Fruit fly (Drosophila melanogaster): ENCODE measurements around the gene mod.
A peak's percentile ranks its signal among the peaks of the same experiment; 100 is the strongest.

mod gene

dm6 chr3R:32051782-32052503 is at the start of gene mod, which contains the start of gene krz:
TSS of gene mod (plus strand) at chr3R:32052060.
TSS of gene krz (minus strand) at chr3R:32051993.
- TF ChIP-seq CG11617 (GFP tag; optimal IDR thresholded peaks at IDR 0.05) (no peak), Crg-1 (GFP tag; optimal IDR thresholded peaks at IDR 0.05) (no peak), Hr96 (GFP tag; optimal IDR thresholded peaks at IDR 0.05) (no peak), CG12768 (GFP tag; optimal IDR thresholded peaks at IDR 0.05) (no peak), pad (GFP tag; optimal IDR thresholded peaks at IDR 0.05) (no peak), kay (GFP tag; ENCODE audit: borderline replicate concordance) (no peak), CG14711 (tag; optimal IDR thresholded peaks at IDR 0.05) (peak; percentile 2), CG5204 (GFP tag; optimal IDR thresholded peaks at IDR 0.05) (no peak), Mnt (GFP tag; optimal IDR thresholded peaks at IDR 0.05) (peak; percentile 71), cic (GFP tag; optimal IDR thresholded peaks at IDR 0.05) (peak; percentile 17), CG7101 (tag; optimal IDR thresholded peaks at IDR 0.05) (peak; percentile 20), bab1 (GFP tag; optimal IDR thresholded peaks at IDR 0.05) (peak; percentile 37), CG1620 (GFP tag; optimal IDR thresholded peaks at IDR 0.05) (peak; percentile 36), ovo (GFP tag; optimal IDR thresholded peaks at IDR 0.05) (no peak), CG7045 (GFP tag; optimal IDR thresholded peaks at IDR 0.05) (no peak), toe (GFP tag; optimal IDR thresholded peaks at IDR 0.05) (peak; percentile 31)

dm6 chr3R:32006330-32006729 is 45.5 kb upstream of the mod start:
- no peak for TF ChIP-seq bab1 (GFP tag; optimal IDR thresholded peaks at IDR 0.05)

dm6 chr3R:32015400-32016215 is 36.3 kb upstream of the mod start, which contains the start of gene heph:
TSS of gene heph (minus strand) at chr3R:32015520.
- no peak for TF ChIP-seq CG33017 (tag; optimal IDR thresholded peaks at IDR 0.05)
- no peak for TF ChIP-seq CG7045 (GFP tag; optimal IDR thresholded peaks at IDR 0.05)

DNA sequence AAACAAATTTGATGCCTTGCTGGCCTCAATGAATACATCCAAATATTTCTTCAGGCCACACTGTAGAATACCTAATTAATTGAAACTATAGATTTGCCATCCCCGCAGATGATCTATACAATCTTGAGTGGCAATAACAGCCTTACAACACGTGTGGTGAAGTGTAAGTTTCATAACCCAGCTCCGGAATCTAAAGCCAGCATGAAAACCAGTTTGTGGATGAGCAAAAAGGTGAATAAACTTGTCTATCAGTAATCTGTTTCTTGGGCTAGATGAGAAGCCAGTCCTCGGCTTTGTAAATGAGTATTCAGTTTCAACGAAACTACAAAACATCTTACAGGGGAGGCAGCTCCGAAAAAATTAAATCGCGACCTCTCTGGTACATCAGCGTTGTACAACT is 29.8 kb upstream of the mod start:
- TF ChIP-seq Mnt (GFP tag; optimal IDR thresholded peaks at IDR 0.05) (no peak), bab1 (GFP tag; optimal IDR thresholded peaks at IDR 0.05) (no peak), CG7101 (tag; optimal IDR thresholded peaks at IDR 0.05) (no peak), Hr96 (GFP tag; optimal IDR thresholded peaks at IDR 0.05) (no peak), CG5204 (GFP tag; optimal IDR thresholded peaks at IDR 0.05) (no peak), cnc (optimal IDR thresholded peaks at IDR 0.05) (no peak), CG7045 (GFP tag; optimal IDR thresholded peaks at IDR 0.05) (no peak), CG14711 (tag; optimal IDR thresholded peaks at IDR 0.05) (no peak)

DNA sequence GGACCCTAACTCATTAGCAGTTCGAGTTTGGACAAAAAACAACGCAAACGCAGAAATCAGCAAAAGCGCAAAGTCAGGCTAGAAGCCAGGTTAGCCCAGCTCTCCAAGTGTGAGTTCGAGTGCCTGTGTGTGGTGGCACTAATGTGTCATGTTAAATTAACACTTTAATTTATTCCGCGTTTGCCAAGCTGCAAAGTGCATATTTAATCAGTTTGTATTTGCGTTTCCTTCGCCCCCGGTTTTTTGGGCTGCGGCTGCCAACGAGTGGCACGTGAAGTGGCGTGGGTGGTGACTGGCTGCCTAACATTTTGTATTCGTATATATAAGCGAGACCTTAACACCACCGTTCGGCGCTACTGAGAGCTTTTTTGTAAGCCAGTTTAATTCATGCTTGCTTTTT is 22.7 kb upstream of the mod start:
- TF ChIP-seq toe (GFP tag; optimal IDR thresholded peaks at IDR 0.05) (no peak), CG14711 (tag; optimal IDR thresholded peaks at IDR 0.05) (no peak), Hr96 (GFP tag; optimal IDR thresholded peaks at IDR 0.05) (no peak)

DNA sequence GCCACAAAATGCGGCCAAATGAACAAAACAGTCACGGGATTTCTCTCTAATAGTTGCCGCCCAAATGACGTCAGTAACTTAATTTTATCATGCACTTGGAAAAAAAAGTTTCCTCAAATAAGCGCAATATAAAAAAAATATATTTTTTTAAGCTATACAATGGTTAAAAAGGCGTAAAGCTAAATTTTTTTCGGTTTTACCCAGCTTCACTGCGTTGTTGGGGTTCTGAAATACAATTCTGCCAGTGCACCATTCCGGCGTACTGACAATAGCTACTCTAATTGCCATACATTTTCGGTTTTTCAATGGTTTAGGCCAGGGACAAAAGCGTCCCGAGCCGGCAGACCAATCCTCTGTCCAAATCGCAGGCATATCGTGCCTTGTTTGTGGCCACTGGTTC is 19.0 kb upstream of the mod start:
- TF ChIP-seq CG1620 (GFP tag; optimal IDR thresholded peaks at IDR 0.05), result no peak

dm6 chr3R:32038030-32038429 is 13.8 kb upstream of the mod start, which contains the start of gene Pos:
TSS of gene Pos (plus strand) at chr3R:32038330.
- no peak for TF ChIP-seq CG7101 (tag; optimal IDR thresholded peaks at IDR 0.05)
- TF ChIP-seq Hr96 (GFP tag; optimal IDR thresholded peaks at IDR 0.05), result no peak
- TF ChIP-seq tj (GFP tag; optimal IDR thresholded peaks at IDR 0.05), result no peak
- no peak for TF ChIP-seq CG33017 (tag; optimal IDR thresholded peaks at IDR 0.05)
- no peak for TF ChIP-seq toe (GFP tag; optimal IDR thresholded peaks at IDR 0.05)
- no peak for TF ChIP-seq ovo (GFP tag; optimal IDR thresholded peaks at IDR 0.05)
- no peak for TF ChIP-seq cnc (optimal IDR thresholded peaks at IDR 0.05)
- TF ChIP-seq CG12768 (GFP tag; optimal IDR thresholded peaks at IDR 0.05), result no peak
- no peak for TF ChIP-seq pad (GFP tag; optimal IDR thresholded peaks at IDR 0.05)
- no peak for TF ChIP-seq CG11617 (GFP tag; optimal IDR thresholded peaks at IDR 0.05)
- no peak for TF ChIP-seq CG5204 (GFP tag; optimal IDR thresholded peaks at IDR 0.05)
- no peak for TF ChIP-seq Mnt (GFP tag; optimal IDR thresholded peaks at IDR 0.05)
- TF ChIP-seq CG1620 (GFP tag; optimal IDR thresholded peaks at IDR 0.05), result no peak
- TF ChIP-seq kay (GFP tag; ENCODE audit: borderline replicate concordance), result no peak
- no peak for TF ChIP-seq Clk (GFP tag; optimal IDR thresholded peaks at IDR 0.05)
- no peak for TF ChIP-seq Crg-1 (GFP tag; optimal IDR thresholded peaks at IDR 0.05)
- no peak for TF ChIP-seq CG7045 (GFP tag; optimal IDR thresholded peaks at IDR 0.05)
- no peak for TF ChIP-seq bab1 (GFP tag; optimal IDR thresholded peaks at IDR 0.05)
